Fruit fly (Drosophila melanogaster): ENCODE measurements around the gene Fim.

Gene Fim

DNA sequence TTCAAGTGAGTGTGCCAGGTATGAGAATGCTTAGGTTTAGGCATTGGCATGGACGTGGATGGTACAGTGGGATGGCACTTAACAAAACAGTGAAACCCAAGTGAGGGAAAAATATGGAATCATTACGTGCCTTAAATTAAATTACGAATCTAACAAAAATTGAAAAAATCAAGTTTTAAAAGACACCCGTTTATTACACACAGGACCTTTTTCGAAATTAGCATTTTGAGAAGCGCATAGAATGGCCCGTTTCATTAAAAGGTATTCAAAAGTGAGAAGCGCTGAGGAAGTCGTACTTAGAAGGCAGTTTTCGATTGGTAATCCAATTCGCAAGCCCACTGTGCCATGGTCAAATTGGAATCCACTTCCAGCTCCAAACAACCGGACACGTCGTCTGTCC, 34.6 kb upstream of the Fim start (continued):
- TF ChIP-seq gsb (GFP tag; IDR thresholded peaks at IDR 0.05) = no peak
- no peak for TF ChIP-seq croc (GFP tag; conservative IDR thresholded peaks at IDR 0.05)
- TF ChIP-seq CG15514 (GFP tag; optimal IDR thresholded peaks at IDR 0.05) = no peak
- TF ChIP-seq CG10267 (tag; optimal IDR thresholded peaks at IDR 0.05) = peak; percentile 15
- peak; percentile 22 for TF ChIP-seq D19A (tag; optimal IDR thresholded peaks at IDR 0.05)
- TF ChIP-seq CG8290 (GFP tag; optimal IDR thresholded peaks at IDR 0.05) = no peak
- TF ChIP-seq CG8290 (tag; optimal IDR thresholded peaks at IDR 0.05) = no peak
- TF ChIP-seq gce (GFP tag; IDR thresholded peaks at IDR 0.05) = no peak
- no peak for TF ChIP-seq CG7963 (GFP tag; IDR thresholded peaks at IDR 0.05; ENCODE audit: partially characterized antibody)
- no peak for TF ChIP-seq Poxn (GFP tag; IDR thresholded peaks at IDR 0.05)
- TF ChIP-seq Sry-β (GFP tag; optimal IDR thresholded peaks at IDR 0.05) = no peak
- TF ChIP-seq E2f2 (GFP tag; IDR thresholded peaks at IDR 0.05) = no peak
- TF ChIP-seq CG17186 (GFP tag; optimal IDR thresholded peaks at IDR 0.05) = no peak
- no peak for TF ChIP-seq CG10321 (GFP tag; IDR thresholded peaks at IDR 0.05)
- TF ChIP-seq CG17802 (tag; optimal IDR thresholded peaks at IDR 0.05) = no peak
- no peak for TF ChIP-seq CG11723 (GFP tag; optimal IDR thresholded peaks at IDR 0.05)
- peak; percentile 26 for TF ChIP-seq nmo (GFP tag; optimal IDR thresholded peaks at IDR 0.05)
- no peak for TF ChIP-seq CTCF (GFP tag; optimal IDR thresholded peaks at IDR 0.05)
- no peak for TF ChIP-seq ab (GFP tag; optimal IDR thresholded peaks at IDR 0.05)
- TF ChIP-seq CG2875 (GFP tag; optimal IDR thresholded peaks at IDR 0.05) = no peak
- peak; percentile 1 for TF ChIP-seq CG11504 (tag; optimal IDR thresholded peaks at IDR 0.05)
- no peak for TF ChIP-seq cg (GFP tag; optimal IDR thresholded peaks at IDR 0.05)
- TF ChIP-seq eyg (GFP tag; optimal IDR thresholded peaks at IDR 0.05) = no peak
- no peak for TF ChIP-seq run (tag; optimal IDR thresholded peaks at IDR 0.05)
- no peak for TF ChIP-seq CG14667 (GFP tag; IDR thresholded peaks at IDR 0.05)
- no peak for TF ChIP-seq CG12155 (GFP tag; optimal IDR thresholded peaks at IDR 0.05)
- TF ChIP-seq NC2α (GFP tag; optimal IDR thresholded peaks at IDR 0.05) = no peak
- TF ChIP-seq CG4424 (GFP tag; optimal IDR thresholded peaks at IDR 0.05) = peak; percentile 13
- TF ChIP-seq z (GFP tag; IDR thresholded peaks at IDR 0.05) = no peak
- TF ChIP-seq zen2 (GFP tag; IDR thresholded peaks at IDR 0.05; ENCODE audit: partially characterized antibody) = no peak
- TF ChIP-seq CG6272 (GFP tag; IDR thresholded peaks at IDR 0.05) = no peak
- no peak for TF ChIP-seq CG12104 (GFP tag; optimal IDR thresholded peaks at IDR 0.05)
- no peak for TF ChIP-seq CG12769 (tag; optimal IDR thresholded peaks at IDR 0.05)
- TF ChIP-seq CG2712 (tag; optimal IDR thresholded peaks at IDR 0.05) = peak; percentile 50
- no peak for TF ChIP-seq dimm (GFP tag; IDR thresholded peaks at IDR 0.05)
- no peak for TF ChIP-seq Dad (GFP tag; optimal IDR thresholded peaks at IDR 0.05)
- TF ChIP-seq CG3163 (GFP tag; optimal IDR thresholded peaks at IDR 0.05) = no peak
- TF ChIP-seq CG34376 (GFP tag; optimal IDR thresholded peaks at IDR 0.05) = no peak
- no peak for TF ChIP-seq B-H1 (GFP tag; IDR thresholded peaks at IDR 0.05)
- no peak for TF ChIP-seq CG6791 (GFP tag; IDR thresholded peaks at IDR 0.05; ENCODE audit: partially characterized antibody)
- TF ChIP-seq MTF-1 (GFP tag; optimal IDR thresholded peaks at IDR 0.05; ENCODE audit: borderline replicate concordance) = no peak
- TF ChIP-seq ato (GFP tag; IDR thresholded peaks at IDR 0.05; ENCODE audit: partially characterized antibody) = no peak
- TF ChIP-seq CG5180 (GFP tag; optimal IDR thresholded peaks at IDR 0.05) = no peak
- no peak for TF ChIP-seq CG2678 (tag; optimal IDR thresholded peaks at IDR 0.05)
- TF ChIP-seq Deaf1 (tag; optimal IDR thresholded peaks at IDR 0.05) = no peak
- TF ChIP-seq CG2889 (GFP tag; IDR thresholded peaks at IDR 0.05) = no peak
- TF ChIP-seq CG4282 (GFP tag; optimal IDR thresholded peaks at IDR 0.05) = no peak
- TF ChIP-seq mirr (GFP tag; optimal IDR thresholded peaks at IDR 0.05) = no peak
- TF ChIP-seq MBD-R2 (GFP tag; IDR thresholded peaks at IDR 0.05) = no peak
- TF ChIP-seq ttk (GFP tag; IDR thresholded peaks at IDR 0.05) = no peak
- TF ChIP-seq sima (GFP tag; optimal IDR thresholded peaks at IDR 0.05) = no peak
- TF ChIP-seq CG3065 (GFP tag; optimal IDR thresholded peaks at IDR 0.05) = no peak
- no peak for TF ChIP-seq CG10543 (GFP tag; optimal IDR thresholded peaks at IDR 0.05)

Measured in whole organism, embryonic.